Worm (Caenorhabditis elegans): ENCODE results near the gene R160.14.

The R160.14 gene

DNA sequence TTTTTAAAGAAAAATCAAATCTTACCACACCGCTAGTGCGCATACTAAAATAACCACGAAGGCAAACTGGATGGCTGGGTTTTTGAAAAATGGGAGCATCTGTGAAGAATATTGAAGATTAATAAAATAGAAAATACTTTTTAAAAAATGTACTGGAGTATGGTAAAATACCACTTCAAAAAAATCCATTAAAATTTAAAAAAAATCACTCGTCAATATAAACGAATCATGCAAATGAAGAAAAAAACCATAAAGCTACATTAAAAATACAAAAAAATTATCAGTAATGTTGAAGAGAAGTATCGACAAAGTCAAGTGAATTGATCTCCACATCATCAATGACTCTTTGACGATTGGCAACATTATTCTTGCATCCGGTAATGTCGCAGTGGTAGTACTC is 1.1 kb downstream of the R160.14 start, which contains the start of gene R160.5:
TSS of gene R160.5 (minus strand) at position 101 of the 400 bp plus-strand sequence.
- no peak for TF ChIP-seq swsn-7 (tag; optimal IDR thresholded peaks at IDR 0.05)
- no peak for TF ChIP-seq hlh-4 (tag; optimal IDR thresholded peaks at IDR 0.05)
- TF ChIP-seq nhr-85 (tag) = no peak
- TF ChIP-seq nhr-77 (tag; optimal IDR thresholded peaks at IDR 0.05) = no peak

DNA sequence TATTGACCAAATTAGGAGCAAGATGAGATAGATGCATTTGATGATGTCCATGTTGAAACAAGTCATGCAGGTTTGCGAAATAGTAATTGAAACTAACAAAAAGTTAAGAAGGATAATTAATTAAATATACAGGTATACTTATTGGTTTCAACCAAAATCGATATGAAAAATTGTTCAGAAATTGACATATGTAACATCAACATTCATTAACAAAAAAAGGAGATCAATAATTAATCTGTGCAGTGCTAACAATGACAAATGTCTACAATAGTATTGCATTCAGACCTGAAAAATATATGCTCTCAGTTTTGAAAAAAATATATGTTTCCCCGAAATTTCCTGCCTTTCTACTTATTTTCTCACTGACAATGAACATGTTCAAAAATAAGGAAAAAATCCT is 3.1 kb downstream of the R160.14 start, which contains the start of gene R160.4:
TSS of gene R160.4 (minus strand) at position 101 of the 400 bp plus-strand sequence.
- TF ChIP-seq ceh-90 (tag; optimal IDR thresholded peaks at IDR 0.05) (no peak), nhr-237 (tag; optimal IDR thresholded peaks at IDR 0.05) (no peak), nhr-20 (tag; optimal IDR thresholded peaks at IDR 0.05) (no peak), aly-2 (tag; optimal IDR thresholded peaks at IDR 0.05) (no peak), ceh-88 (GFP tag; IDR thresholded peaks at IDR 0.05) (no peak), pag-3 (tag; optimal IDR thresholded peaks at IDR 0.05; ENCODE audit: borderline replicate concordance, insufficient read depth) (no peak), snpc-4 (tag; optimal IDR thresholded peaks at IDR 0.05) (no peak), Y116A8C.19 (tag; optimal IDR thresholded peaks at IDR 0.05; ENCODE audit: borderline replicate concordance) (no peak), ceh-63 (GFP tag; optimal IDR thresholded peaks at IDR 0.05) (no peak), C34B4.2 (tag; optimal IDR thresholded peaks at IDR 0.05) (no peak), ets-5 (GFP tag; IDR thresholded peaks at IDR 0.05) (no peak), skn-1 (tag; optimal IDR thresholded peaks at IDR 0.05) (no peak), blmp-1 (tag; optimal IDR thresholded peaks at IDR 0.05) (no peak), egl-13 (tag; optimal IDR thresholded peaks at IDR 0.05) (no peak), tbx-2 (tag; optimal IDR thresholded peaks at IDR 0.05) (no peak), snu-23 (GFP tag; optimal IDR thresholded peaks at IDR 0.05) (no peak), nhr-84 (tag; optimal IDR thresholded peaks at IDR 0.05) (no peak), mdl-1 (tag; optimal IDR thresholded peaks at IDR 0.05) (no peak)

DNA sequence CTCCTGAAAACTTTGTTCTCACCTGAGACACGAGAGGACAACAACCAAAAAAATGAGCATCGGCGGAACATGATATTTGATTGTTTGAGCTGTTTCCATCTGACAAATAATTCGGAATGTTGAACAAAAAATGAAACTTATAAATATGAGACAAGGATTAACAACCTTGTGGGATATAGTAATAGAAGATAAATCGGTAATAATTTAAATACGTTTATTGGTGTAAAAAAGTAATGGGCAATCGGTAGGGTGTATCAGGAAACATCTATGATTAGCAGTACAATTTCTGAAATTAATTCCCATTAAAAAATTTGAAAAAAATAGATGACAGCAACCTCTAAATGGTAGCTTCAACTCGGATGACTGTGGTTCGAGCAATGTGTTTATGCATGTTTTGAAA is 4.5 kb downstream of the R160.14 start, which contains the start of gene R160.10:
TSS of gene R160.10 (minus strand) at position 101 of the 400 bp plus-strand sequence.
- TF ChIP-seq sox-4 (tag; optimal IDR thresholded peaks at IDR 0.05) (no peak), unc-130 (tag; optimal IDR thresholded peaks at IDR 0.05) (no peak)

DNA sequence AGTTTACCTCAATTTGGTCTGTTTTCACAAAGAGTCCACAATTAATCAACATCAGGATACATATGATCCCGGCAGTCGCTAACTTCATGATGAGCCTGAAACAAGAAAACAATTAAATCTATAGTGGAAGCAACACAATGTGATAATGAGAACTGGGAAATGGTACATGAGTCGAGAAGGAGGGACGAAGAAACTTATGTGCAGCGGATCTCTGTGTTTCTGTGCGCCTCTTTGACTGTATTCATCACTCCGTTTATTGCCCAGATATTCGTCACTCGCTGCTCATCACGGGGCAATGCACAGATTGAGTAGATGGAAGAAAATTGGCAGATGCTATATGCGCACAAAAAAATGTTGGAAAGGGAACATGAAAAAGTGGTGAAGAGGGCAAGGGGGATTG is 5.7 kb downstream of the R160.14 start, which contains the start of gene R160.3:
TSS of gene R160.3 (minus strand) at position 101 of the 400 bp plus-strand sequence.
- TF ChIP-seq pqm-1 (tag; optimal IDR thresholded peaks at IDR 0.05) = no peak
- no peak for TF ChIP-seq skn-1 (tag; optimal IDR thresholded peaks at IDR 0.05)
- TF ChIP-seq fkh-10 (GFP tag; optimal IDR thresholded peaks at IDR 0.05) = no peak
- TF ChIP-seq ztf-4 (tag; optimal IDR thresholded peaks at IDR 0.05) = no peak
- no peak for TF ChIP-seq nhr-77 (tag; optimal IDR thresholded peaks at IDR 0.05)
- no peak for TF ChIP-seq zip-4 (GFP tag; optimal IDR thresholded peaks at IDR 0.05)
- TF ChIP-seq lin-13 (GFP tag; optimal IDR thresholded peaks at IDR 0.05) = no peak
- no peak for TF ChIP-seq snpc-4 (tag; optimal IDR thresholded peaks at IDR 0.05)
- no peak for TF ChIP-seq unc-30 (tag; optimal IDR thresholded peaks at IDR 0.05)

DNA sequence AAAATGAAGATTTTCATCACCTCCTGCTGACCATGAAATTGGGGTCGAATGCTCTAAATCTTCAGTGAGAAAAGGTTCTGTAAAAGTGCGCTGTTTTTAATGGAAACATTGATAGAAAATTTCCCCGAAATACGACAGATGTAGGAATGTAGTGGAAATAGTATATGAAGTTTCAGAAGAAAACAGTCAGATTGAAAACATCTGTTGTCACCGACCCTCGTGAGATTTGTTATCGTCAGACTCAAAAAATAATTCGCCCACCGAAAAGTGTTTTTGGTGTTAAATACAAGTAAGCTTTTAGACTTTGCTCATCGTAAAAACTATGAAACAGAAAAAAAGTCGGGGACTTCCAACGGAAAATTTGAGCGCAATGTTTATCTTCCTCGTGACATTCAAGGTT is 7.0 kb downstream of the R160.14 start, which contains the start of gene F14H12.8:
TSS of gene F14H12.8 (minus strand) at position 101 of the 400 bp plus-strand sequence.
- TF ChIP-seq tlp-1 (tag; optimal IDR thresholded peaks at IDR 0.05) = no peak
- no peak for TF ChIP-seq unc-86 (tag; optimal IDR thresholded peaks at IDR 0.05)
- TF ChIP-seq elt-3 (tag; optimal IDR thresholded peaks at IDR 0.05) = no peak
- TF ChIP-seq nhr-28 (tag; optimal IDR thresholded peaks at IDR 0.05) = no peak
- no peak for TF ChIP-seq ceh-82 (tag; optimal IDR thresholded peaks at IDR 0.05)
- no peak for TF ChIP-seq lsy-2 (tag; optimal IDR thresholded peaks at IDR 0.05)
- no peak for TF ChIP-seq mab-9 (GFP tag; IDR thresholded peaks at IDR 0.05)
- no peak for TF ChIP-seq skn-1 (tag; optimal IDR thresholded peaks at IDR 0.05)
- no peak for TF ChIP-seq grh-1 (GFP tag; IDR thresholded peaks at IDR 0.05)
- no peak for TF ChIP-seq snpc-4 (tag; optimal IDR thresholded peaks at IDR 0.05)
- TF ChIP-seq blmp-1 (tag; optimal IDR thresholded peaks at IDR 0.05) = no peak
- no peak for TF ChIP-seq nhr-19 (GFP tag; conservative IDR thresholded peaks at IDR 0.05)
- TF ChIP-seq lin-14 (GFP tag; optimal IDR thresholded peaks at IDR 0.05) = no peak
- TF ChIP-seq alr-1 (tag; optimal IDR thresholded peaks at IDR 0.05; ENCODE audit: borderline replicate concordance) = no peak
- TF ChIP-seq nhr-76 (tag; optimal IDR thresholded peaks at IDR 0.05) = no peak
- TF ChIP-seq pqm-1 (tag; optimal IDR thresholded peaks at IDR 0.05) = no peak
- no peak for TF ChIP-seq efl-3 (GFP tag; optimal IDR thresholded peaks at IDR 0.05)
- no peak for TF ChIP-seq F16B12.6 (tag; optimal IDR thresholded peaks at IDR 0.05)
- no peak for TF ChIP-seq ceh-88 (GFP tag; IDR thresholded peaks at IDR 0.05)
- TF ChIP-seq C04F5.9 (tag; optimal IDR thresholded peaks at IDR 0.05) = no peak
